Worm (Caenorhabditis elegans): Measurements from ENCODE around the gene sri-73.

sri-73 gene

DNA sequence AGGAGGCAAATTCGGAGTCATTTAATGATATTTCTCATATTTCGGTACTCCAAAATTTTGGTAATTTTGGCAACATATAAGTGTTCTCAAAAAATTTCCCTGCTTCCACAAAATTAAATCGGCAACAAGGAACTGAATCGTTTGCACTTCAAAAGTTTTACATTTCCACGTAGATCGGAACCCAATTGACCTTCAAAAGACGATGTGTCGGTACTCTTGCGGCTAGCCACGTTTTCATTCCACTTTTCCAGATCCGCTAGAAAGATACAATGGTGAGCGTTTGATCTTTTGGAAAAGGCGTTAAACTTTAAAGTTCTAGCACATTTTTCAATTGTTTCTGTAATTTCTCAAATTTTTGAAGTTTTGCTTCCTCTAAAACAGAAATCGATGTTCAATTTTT, 31.0 kb upstream of the sri-73 start:
- no peak for TF ChIP-seq med-1 (GFP tag; optimal IDR thresholded peaks at IDR 0.05; ENCODE audit: insufficient read depth)
- TF ChIP-seq ref-1 (GFP tag; conservative IDR thresholded peaks at IDR 0.05), result no peak
- TF ChIP-seq ztf-23 (GFP tag; IDR thresholded peaks at IDR 0.05), result no peak
- no peak for TF ChIP-seq cog-1 (tag; optimal IDR thresholded peaks at IDR 0.05)

DNA sequence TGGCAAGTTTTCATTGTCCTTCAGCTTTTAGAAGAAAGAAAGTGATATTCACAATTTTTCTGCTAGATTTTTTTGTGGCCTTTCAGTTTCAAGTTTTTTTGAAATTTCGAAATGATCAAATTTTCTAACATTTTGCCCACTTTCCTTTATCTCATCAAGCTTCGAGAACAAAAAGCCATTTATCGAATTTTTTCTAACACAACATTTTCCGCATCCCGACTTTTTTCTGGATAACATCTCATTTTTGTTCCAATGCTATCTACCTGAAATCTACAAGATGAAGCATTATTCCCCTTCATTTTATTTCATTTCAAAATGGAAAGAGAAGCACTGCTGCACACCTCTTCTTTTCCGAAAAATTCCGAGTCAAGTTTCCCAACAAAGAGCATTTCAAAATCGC, 27.1 kb upstream of the sri-73 start, which contains the start of gene ZK488.5:
TSS of gene ZK488.5 (plus strand) at position 301 of the 400 bp plus-strand sequence.
- no peak for TF ChIP-seq cog-1 (tag; optimal IDR thresholded peaks at IDR 0.05)
- TF ChIP-seq flt-1 (GFP tag; IDR thresholded peaks at IDR 0.05), result no peak
- TF ChIP-seq tab-1 (GFP tag; IDR thresholded peaks at IDR 0.05), result no peak
- TF ChIP-seq klf-2 (GFP tag; conservative IDR thresholded peaks at IDR 0.05), result no peak
- TF ChIP-seq ztf-23 (GFP tag; IDR thresholded peaks at IDR 0.05), result no peak
- TF ChIP-seq ztf-29 (GFP tag; IDR thresholded peaks at IDR 0.05), result no peak
- no peak for TF ChIP-seq ref-1 (GFP tag; conservative IDR thresholded peaks at IDR 0.05)
- no peak for TF ChIP-seq T22C8.4 (GFP tag; IDR thresholded peaks at IDR 0.05)
- no peak for TF ChIP-seq med-1 (GFP tag; optimal IDR thresholded peaks at IDR 0.05; ENCODE audit: insufficient read depth)

DNA sequence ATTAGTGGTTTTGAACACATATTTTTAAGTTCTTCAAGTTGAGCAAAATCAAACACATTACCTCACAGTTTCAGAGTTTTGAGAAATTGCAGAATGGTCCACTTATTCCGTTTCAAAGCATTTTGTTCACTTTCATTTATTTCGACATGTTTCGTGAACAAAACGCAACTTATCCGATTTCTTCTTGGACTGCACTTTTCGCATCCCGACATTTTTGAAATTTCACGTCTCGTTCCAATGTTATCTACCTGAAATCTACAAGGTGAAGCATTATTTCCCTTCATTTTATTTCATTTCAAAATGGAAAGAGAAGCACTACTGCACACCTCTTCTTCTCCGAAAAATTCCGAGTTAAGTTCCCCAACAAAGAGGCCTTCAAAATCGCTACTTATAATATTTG, 24.3 kb upstream of the sri-73 start, which contains the start of gene ZK488.6:
TSS of gene ZK488.6 (plus strand) at position 301 of the 400 bp plus-strand sequence.
- TF ChIP-seq tab-1 (GFP tag; IDR thresholded peaks at IDR 0.05), result no peak

DNA sequence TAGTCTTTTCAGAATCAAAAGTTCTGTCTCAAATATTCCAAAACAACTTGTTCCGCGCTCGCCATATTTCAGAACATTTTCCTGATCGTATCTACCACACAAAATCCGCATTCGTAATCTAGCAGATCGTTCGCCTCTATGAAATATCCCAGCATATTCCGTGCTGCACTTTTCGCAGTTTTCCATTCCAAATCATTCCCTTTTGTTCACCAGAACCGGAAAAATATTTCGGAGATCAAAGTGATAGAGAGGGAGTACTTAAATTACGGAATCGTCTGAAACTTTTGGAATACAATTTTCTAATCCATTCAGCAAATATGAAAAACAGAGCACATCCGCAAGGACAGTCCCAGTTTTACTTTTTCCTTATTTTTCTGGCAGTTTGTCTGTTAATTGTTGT, 21.9 kb upstream of the sri-73 start, which contains the start of gene K06H6.1:
TSS of gene K06H6.1 (plus strand) at position 301 of the 400 bp plus-strand sequence.
- no peak for TF ChIP-seq T22C8.4 (GFP tag; IDR thresholded peaks at IDR 0.05)
- TF ChIP-seq klf-2 (GFP tag; conservative IDR thresholded peaks at IDR 0.05), result no peak
- no peak for TF ChIP-seq ref-1 (GFP tag; conservative IDR thresholded peaks at IDR 0.05)

DNA sequence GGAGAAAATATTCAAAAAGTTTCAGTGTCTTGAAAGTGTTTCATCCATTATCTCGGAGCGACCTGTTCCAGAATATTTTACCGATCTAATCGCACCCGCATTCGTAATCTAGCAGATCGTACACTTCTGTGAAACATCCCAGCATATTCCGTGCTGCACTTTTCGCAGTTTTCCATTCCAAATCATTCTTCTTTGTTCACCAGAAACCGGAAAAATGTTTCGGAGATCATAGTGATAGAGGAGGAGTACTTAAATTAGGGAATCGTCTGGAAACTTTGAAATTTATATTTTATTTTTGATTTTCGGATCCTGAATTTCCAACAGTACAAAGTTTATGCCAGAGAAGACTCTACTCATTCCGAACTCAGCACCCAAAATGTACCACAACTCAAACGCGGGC, 19.6 kb upstream of the sri-73 start, which contains the start of gene K06H6.2:
TSS of gene K06H6.2 (plus strand) at position 301 of the 400 bp plus-strand sequence.
- TF ChIP-seq cog-1 (tag; optimal IDR thresholded peaks at IDR 0.05) (no peak), ref-1 (GFP tag; conservative IDR thresholded peaks at IDR 0.05) (no peak), tab-1 (GFP tag; IDR thresholded peaks at IDR 0.05) (no peak), ztf-29 (GFP tag; IDR thresholded peaks at IDR 0.05) (no peak), klf-2 (GFP tag; conservative IDR thresholded peaks at IDR 0.05) (no peak), flt-1 (GFP tag; IDR thresholded peaks at IDR 0.05) (no peak), T22C8.4 (GFP tag; IDR thresholded peaks at IDR 0.05) (no peak), med-1 (GFP tag; optimal IDR thresholded peaks at IDR 0.05; ENCODE audit: insufficient read depth) (no peak), ztf-23 (GFP tag; IDR thresholded peaks at IDR 0.05) (no peak)

DNA sequence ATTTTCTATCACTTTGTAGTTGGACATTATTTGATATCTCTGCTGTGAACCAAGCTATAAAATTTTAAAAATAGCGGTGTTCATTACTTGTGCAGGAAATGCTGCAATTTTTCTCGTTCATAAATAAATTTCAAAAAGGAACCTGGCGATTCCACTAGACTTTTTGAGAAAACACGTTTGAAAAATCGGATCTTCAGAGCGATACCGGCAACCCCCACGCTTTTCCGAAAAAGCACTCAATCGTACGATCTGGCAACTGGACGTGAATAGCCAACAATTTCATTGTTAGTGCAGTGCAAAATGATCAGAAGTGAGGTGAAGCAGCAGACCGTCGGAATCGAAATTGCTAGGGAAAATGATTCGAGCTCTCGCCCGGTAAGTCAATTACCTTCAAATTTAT, 15.7 kb upstream of the sri-73 start, which contains the start of gene nstp-7:
TSS of gene nstp-7 (plus strand) at position 301 of the 400 bp plus-strand sequence.
- TF ChIP-seq ref-1 (GFP tag; conservative IDR thresholded peaks at IDR 0.05) (no peak), flt-1 (GFP tag; IDR thresholded peaks at IDR 0.05) (no peak), ztf-29 (GFP tag; IDR thresholded peaks at IDR 0.05) (no peak), ztf-23 (GFP tag; IDR thresholded peaks at IDR 0.05) (no peak), cog-1 (tag; optimal IDR thresholded peaks at IDR 0.05) (no peak), tab-1 (GFP tag; IDR thresholded peaks at IDR 0.05) (no peak), klf-2 (GFP tag; conservative IDR thresholded peaks at IDR 0.05) (no peak), T22C8.4 (GFP tag; IDR thresholded peaks at IDR 0.05) (no peak), med-1 (GFP tag; optimal IDR thresholded peaks at IDR 0.05; ENCODE audit: insufficient read depth) (no peak)

DNA sequence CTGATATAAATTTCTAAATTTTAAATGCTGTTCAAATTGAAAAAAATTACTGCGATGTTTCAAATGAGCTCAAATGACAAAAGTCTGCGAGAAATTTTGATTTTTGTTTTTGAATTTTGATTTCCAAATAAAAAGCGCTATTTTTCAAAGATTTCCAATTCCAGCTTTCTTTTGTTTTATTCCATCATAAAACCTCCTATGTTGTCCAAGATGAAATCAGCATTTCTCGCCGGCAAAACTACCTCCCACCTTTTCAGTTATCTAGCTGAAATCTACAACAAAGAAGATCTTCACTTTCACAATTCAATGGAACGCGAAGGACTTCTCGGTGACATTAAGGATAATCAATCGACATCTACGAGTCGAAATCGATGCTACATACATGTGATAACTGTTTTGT, 13.1 kb upstream of the sri-73 start, which contains the start of gene K06H6.4:
TSS of gene K06H6.4 (plus strand) at position 301 of the 400 bp plus-strand sequence.
- TF ChIP-seq ref-1 (GFP tag; conservative IDR thresholded peaks at IDR 0.05) (no peak), flt-1 (GFP tag; IDR thresholded peaks at IDR 0.05) (no peak), tab-1 (GFP tag; IDR thresholded peaks at IDR 0.05) (no peak), ztf-29 (GFP tag; IDR thresholded peaks at IDR 0.05) (no peak), ztf-23 (GFP tag; IDR thresholded peaks at IDR 0.05) (no peak), cog-1 (tag; optimal IDR thresholded peaks at IDR 0.05) (no peak), T22C8.4 (GFP tag; IDR thresholded peaks at IDR 0.05) (no peak), med-1 (GFP tag; optimal IDR thresholded peaks at IDR 0.05; ENCODE audit: insufficient read depth) (no peak), klf-2 (GFP tag; conservative IDR thresholded peaks at IDR 0.05) (no peak)

DNA sequence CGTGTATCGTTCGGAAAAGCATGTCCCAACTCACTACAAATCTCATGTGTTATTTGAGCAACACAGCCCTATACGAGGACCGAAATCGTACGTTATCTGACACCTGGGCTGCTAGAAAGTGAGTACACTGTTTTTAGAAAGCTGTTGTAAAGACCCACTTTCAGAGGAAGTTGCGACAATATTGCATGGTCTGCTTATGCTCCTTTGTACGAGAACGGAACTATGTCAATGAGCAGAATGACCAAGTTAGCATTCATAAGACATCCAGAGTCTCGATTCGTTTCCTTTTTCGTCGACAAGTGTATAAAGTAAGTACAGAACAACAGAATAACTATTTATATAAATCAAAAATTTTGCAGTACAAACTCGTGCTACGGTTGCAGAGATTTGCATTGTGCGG, 11.0 kb upstream of the sri-73 start:
- TF ChIP-seq ztf-23 (GFP tag; IDR thresholded peaks at IDR 0.05) (no peak), tab-1 (GFP tag; IDR thresholded peaks at IDR 0.05) (no peak), cog-1 (tag; optimal IDR thresholded peaks at IDR 0.05) (no peak)

DNA sequence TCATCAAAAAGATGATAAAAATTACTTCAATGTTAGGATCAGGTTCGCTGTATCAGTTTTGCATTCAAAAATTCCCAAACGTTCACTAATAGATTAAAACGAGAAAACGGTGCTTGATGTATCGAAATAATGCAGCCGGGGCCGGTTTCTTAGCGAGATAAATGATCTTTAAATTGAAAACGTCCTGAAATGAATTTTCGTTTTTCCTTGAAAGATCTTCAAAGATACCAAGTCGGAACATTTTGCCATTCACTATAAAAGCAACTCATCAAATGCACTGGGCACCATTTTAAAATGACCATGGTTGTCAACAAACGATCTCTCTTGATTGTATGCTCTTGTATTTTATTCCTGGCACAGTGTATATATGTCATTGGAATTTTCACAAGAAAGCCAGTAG, 10.2 kb upstream of the sri-73 start, which contains the start of gene K06H6.5:
TSS of gene K06H6.5 (plus strand) at position 301 of the 400 bp plus-strand sequence.
- TF ChIP-seq ztf-23 (GFP tag; IDR thresholded peaks at IDR 0.05), result no peak
- no peak for TF ChIP-seq ztf-29 (GFP tag; IDR thresholded peaks at IDR 0.05)
- TF ChIP-seq cog-1 (tag; optimal IDR thresholded peaks at IDR 0.05), result no peak
- TF ChIP-seq ref-1 (GFP tag; conservative IDR thresholded peaks at IDR 0.05), result no peak
- TF ChIP-seq T22C8.4 (GFP tag; IDR thresholded peaks at IDR 0.05), result no peak
- no peak for TF ChIP-seq med-1 (GFP tag; optimal IDR thresholded peaks at IDR 0.05; ENCODE audit: insufficient read depth)
- TF ChIP-seq tab-1 (GFP tag; IDR thresholded peaks at IDR 0.05), result no peak
- TF ChIP-seq klf-2 (GFP tag; conservative IDR thresholded peaks at IDR 0.05), result no peak
- TF ChIP-seq flt-1 (GFP tag; IDR thresholded peaks at IDR 0.05), result no peak

DNA sequence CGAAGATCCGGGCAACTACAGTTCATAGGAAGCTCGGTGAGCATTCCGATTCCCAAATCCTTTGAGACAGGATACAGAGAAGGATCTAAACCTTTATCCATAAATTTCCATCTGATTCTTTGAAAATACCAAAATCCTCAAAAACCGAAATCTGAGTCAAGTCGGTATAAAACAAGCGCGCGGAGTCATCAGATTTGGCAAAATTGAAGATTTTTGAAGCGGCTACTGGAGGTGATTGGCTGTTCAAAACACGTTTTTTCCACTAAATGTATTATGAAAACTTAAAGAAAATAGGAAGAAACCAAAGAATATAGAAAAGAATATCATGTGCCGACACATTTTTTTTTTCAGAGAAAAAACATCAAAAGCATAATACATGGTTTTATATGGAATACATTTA, 8.8 kb upstream of the sri-73 start, which contains the start of gene C14C6.13:
TSS of gene C14C6.13 (minus strand) at position 101 of the 400 bp plus-strand sequence.
- TF ChIP-seq klf-2 (GFP tag; conservative IDR thresholded peaks at IDR 0.05) (no peak), cog-1 (tag; optimal IDR thresholded peaks at IDR 0.05) (no peak), med-1 (GFP tag; optimal IDR thresholded peaks at IDR 0.05; ENCODE audit: insufficient read depth) (no peak), ztf-29 (GFP tag; IDR thresholded peaks at IDR 0.05) (no peak), T22C8.4 (GFP tag; IDR thresholded peaks at IDR 0.05) (no peak)

DNA sequence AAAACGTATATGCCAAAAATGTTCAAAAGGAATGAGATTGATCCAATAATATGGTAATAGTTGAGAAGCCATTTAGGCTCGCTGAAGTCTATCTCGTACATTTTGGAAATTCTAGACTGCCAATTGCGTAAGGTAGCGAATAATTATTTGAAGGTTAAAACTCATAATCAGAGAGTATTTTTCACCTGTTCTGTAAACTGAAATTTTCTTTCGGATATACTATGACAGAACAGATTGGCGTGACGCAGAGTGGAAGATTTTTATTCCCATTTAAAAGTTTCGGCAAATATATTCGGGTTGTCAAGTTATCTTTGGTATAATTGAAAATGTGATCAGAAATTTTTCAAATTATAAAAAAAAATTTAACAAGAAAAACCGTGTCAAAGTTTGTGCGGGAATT, 2.2 kb upstream of the sri-73 start, which contains the start of gene sri-72:
TSS of gene sri-72 (minus strand) at position 101 of the 400 bp plus-strand sequence.
- TF ChIP-seq ref-1 (GFP tag; conservative IDR thresholded peaks at IDR 0.05) (no peak), flt-1 (GFP tag; IDR thresholded peaks at IDR 0.05) (no peak), ztf-23 (GFP tag; IDR thresholded peaks at IDR 0.05) (no peak), tab-1 (GFP tag; IDR thresholded peaks at IDR 0.05) (no peak), cog-1 (tag; optimal IDR thresholded peaks at IDR 0.05) (no peak), med-1 (GFP tag; optimal IDR thresholded peaks at IDR 0.05; ENCODE audit: insufficient read depth) (no peak), ztf-29 (GFP tag; IDR thresholded peaks at IDR 0.05) (no peak), T22C8.4 (GFP tag; IDR thresholded peaks at IDR 0.05) (no peak), klf-2 (GFP tag; conservative IDR thresholded peaks at IDR 0.05) (no peak)

All from whole organism, midembryonic.